Fruit fly (Drosophila melanogaster) whole organism, embryonic: Measurements from ENCODE around the gene Ptx1.

Experiments
- Ada2b ChIP-seq: fragments of 200-800 bp; sonication (Bioruptor generic); IDR thresholded peaks from 2 replicates; pipeline ENCODE4 v1.3.6; 2022; ENCODE audit warnings: missing biosample characterization, missing genetic modification characterization
- BEAF-32 ChIP-seq: fragments of 200-800 bp; sonication (Bioruptor generic); optimal IDR thresholded peaks from 3 replicates; lab custom pipeline; 2017; ENCODE audit warnings: missing biosample characterization, missing genetic modification characterization, mild to moderate bottlenecking, moderate library complexity, missing genetic modification reagents
- CG10979 ChIP-seq: fragments of 200-800 bp; sonication (Bioruptor generic); optimal IDR thresholded peaks from 2 replicates; lab custom pipeline; 2018; ENCODE audit warnings: missing biosample characterization, mild to moderate bottlenecking, missing genetic modification characterization, moderate library complexity
- CG11085 ChIP-seq: fragments of 200-800 bp; sonication (Bioruptor generic); IDR thresholded peaks from 2 replicates; pipeline ENCODE4 v1.3.6; 2022; ENCODE audit warnings: missing biosample characterization, missing genetic modification characterization
- CG12104 ChIP-seq: fragments of 200-800 bp; sonication (Bioruptor generic); optimal IDR thresholded peaks from 3 replicates; lab custom pipeline; 2016; ENCODE audit warnings: missing biosample characterization, missing genetic modification characterization
- CG12299 ChIP-seq: fragments of 200-800 bp; sonication (Bioruptor generic); optimal IDR thresholded peaks from 2 replicates; lab custom pipeline; 2018; ENCODE audit warnings: missing biosample characterization, mild to moderate bottlenecking, missing genetic modification characterization
- CG12391 ChIP-seq: fragments of 200-800 bp; sonication (Bioruptor generic); optimal IDR thresholded peaks from 3 replicates; lab custom pipeline; 2018; ENCODE audit warnings: missing biosample characterization, mild to moderate bottlenecking, missing genetic modification characterization, moderate library complexity
- CG1602 ChIP-seq: fragments of 200-800 bp; sonication (Bioruptor generic); optimal IDR thresholded peaks from 3 replicates; lab custom pipeline; 2016; ENCODE audit warnings: missing biosample characterization, missing genetic modification characterization
- CG17385 ChIP-seq: fragments of 200-800 bp; sonication (Bioruptor generic); optimal IDR thresholded peaks from 3 replicates; lab custom pipeline; 2018; ENCODE audit warnings: missing biosample characterization, mild to moderate bottlenecking, missing genetic modification characterization
- CG18011 ChIP-seq: fragments of 200-800 bp; sonication (Bioruptor generic); optimal IDR thresholded peaks from 2 replicates; lab custom pipeline; 2017; ENCODE audit warnings: missing biosample characterization, missing genetic modification characterization, mild to moderate bottlenecking, moderate library complexity, missing genotype
- CG2129 ChIP-seq: fragments of 200-800 bp; sonication (Bioruptor generic); IDR thresholded peaks from 2 replicates; pipeline ENCODE4 v1.3.6; 2022; ENCODE audit warnings: missing biosample characterization, missing genetic modification characterization; ENCODE audit not compliant: partially characterized antibody
- CG32772 ChIP-seq: fragments of 200-800 bp; sonication (Bioruptor generic); IDR thresholded peaks from 2 replicates; pipeline ENCODE4 v1.3.6; 2022; ENCODE audit warnings: missing biosample characterization, missing genetic modification characterization
- CG5180 ChIP-seq: fragments of 200-800 bp; sonication (Bioruptor generic); optimal IDR thresholded peaks from 3 replicates; lab custom pipeline; 2017; ENCODE audit warnings: missing biosample characterization, missing genetic modification characterization, mild to moderate bottlenecking, moderate library complexity, missing genetic modification reagents
- CG6791 ChIP-seq: fragments of 200-800 bp; sonication (Bioruptor generic); IDR thresholded peaks from 3 replicates; pipeline ENCODE4 v1.3.6; 2022; ENCODE audit warnings: missing biosample characterization, missing genetic modification characterization; ENCODE audit not compliant: partially characterized antibody
- CG8281 ChIP-seq: fragments of 200-800 bp; sonication (Bioruptor generic); optimal IDR thresholded peaks from 2 replicates; lab custom pipeline; 2018; ENCODE audit warnings: missing biosample characterization, mild to moderate bottlenecking, missing genetic modification characterization, moderate library complexity
- CG9609 ChIP-seq: fragments of 200-800 bp; sonication (Bioruptor generic); optimal IDR thresholded peaks from 3 replicates; lab custom pipeline; 2016; ENCODE audit warnings: missing biosample characterization, missing genetic modification characterization
- CTCF ChIP-seq: fragments of 200-800 bp; sonication (Bioruptor generic); optimal IDR thresholded peaks from 2 replicates; lab custom pipeline; 2017; ENCODE audit warnings: missing biosample characterization, mild to moderate bottlenecking, missing genetic modification characterization, moderate library complexity
- Dp ChIP-seq: fragments of 200-800 bp; sonication (Bioruptor generic); optimal IDR thresholded peaks from 2 replicates; lab custom pipeline; 2018; ENCODE audit warnings: missing biosample characterization, mild to moderate bottlenecking, missing genetic modification characterization, moderate library complexity
- Ets65A ChIP-seq: fragments of 200-800 bp; sonication (Bioruptor generic); peaks from one replicate; lab custom pipeline; 2016; ENCODE audit warnings: missing biosample characterization, missing genetic modification characterization
- Fer3 ChIP-seq: fragments of 200-800 bp; sonication (Bioruptor generic); optimal IDR thresholded peaks from 2 replicates; lab custom pipeline; 2018; ENCODE audit warnings: missing biosample characterization, mild to moderate bottlenecking, missing genetic modification characterization, moderate library complexity
- Gug ChIP-seq: fragments of 200-800 bp; sonication (Bioruptor generic); IDR thresholded peaks from 4 replicates; pipeline ENCODE4 v1.3.6; 2022; ENCODE audit warnings: missing biosample characterization, missing genetic modification characterization
- Hand ChIP-seq: fragments of 200-800 bp; sonication (Bioruptor generic); optimal IDR thresholded peaks from 2 replicates; lab custom pipeline; 2017; ENCODE audit warnings: mild to moderate bottlenecking, missing biosample characterization, missing genetic modification reagents, missing genetic modification characterization
- Lpt ChIP-seq: fragments of >200 bp; optimal IDR thresholded peaks from 2 replicates; lab custom pipeline; 2018; ENCODE audit warnings: missing biosample characterization, missing genetic modification characterization
- Mad ChIP-seq: fragments of 200-800 bp; sonication (Bioruptor generic); optimal IDR thresholded peaks from 2 replicates; lab custom pipeline; 2016; ENCODE audit warnings: missing biosample characterization, missing genetic modification characterization
- Mrtf ChIP-seq: fragments of 200-800 bp; sonication (Bioruptor generic); IDR thresholded peaks from 3 replicates; pipeline ENCODE4 v1.3.6; 2022; ENCODE audit warnings: missing biosample characterization, missing genetic modification characterization
- NC2β ChIP-seq: fragments of 200-800 bp; sonication (Bioruptor generic); optimal IDR thresholded peaks from 2 replicates; lab custom pipeline; 2016; ENCODE audit warnings: missing biosample characterization, missing genetic modification characterization
- NK7.1 ChIP-seq: fragments of 200-800 bp; sonication (Bioruptor generic); optimal IDR thresholded peaks from 3 replicates; lab custom pipeline; 2016; ENCODE audit warnings: missing biosample characterization, missing genetic modification characterization
- NfI ChIP-seq: fragments of 200-800 bp; sonication (Bioruptor generic); optimal IDR thresholded peaks from 3 replicates; lab custom pipeline; 2018; ENCODE audit warnings: missing biosample characterization, mild to moderate bottlenecking, missing genetic modification characterization, moderate library complexity
- Rx ChIP-seq: fragments of 200-800 bp; sonication (Bioruptor generic); IDR thresholded peaks from 2 replicates; pipeline ENCODE4 v1.3.6; 2022; ENCODE audit warnings: missing biosample characterization, missing genetic modification characterization
- Six4 ChIP-seq: fragments of 200-800 bp; sonication (Bioruptor generic); optimal IDR thresholded peaks from 2 replicates; lab custom pipeline; 2016; ENCODE audit warnings: missing biosample characterization, missing genetic modification characterization
- Xrp1 ChIP-seq: fragments of 200-800 bp; sonication (Bioruptor generic); IDR thresholded peaks from 2 replicates; pipeline ENCODE4 v1.3.6; 2022; ENCODE audit warnings: missing biosample characterization, missing genetic modification characterization
- ac ChIP-seq: fragments of 200-800 bp; sonication (Bioruptor generic); optimal IDR thresholded peaks from 3 replicates; lab custom pipeline; 2017; ENCODE audit warnings: missing biosample characterization, mild to moderate bottlenecking, missing genetic modification characterization
- cato ChIP-seq: fragments of 200-800 bp; sonication (Bioruptor generic); optimal IDR thresholded peaks from 2 replicates; lab custom pipeline; 2016; ENCODE audit warnings: missing biosample characterization, missing genetic modification characterization, borderline replicate concordance
- chn ChIP-seq: fragments of 200-800 bp; sonication (Bioruptor generic); optimal IDR thresholded peaks from 2 replicates; lab custom pipeline; 2016; ENCODE audit warnings: missing biosample characterization, missing genetic modification characterization
- cwo ChIP-seq: fragments of 200-800 bp; sonication (Bioruptor generic); optimal IDR thresholded peaks from 3 replicates; lab custom pipeline; 2017; ENCODE audit warnings: missing biosample characterization, missing genetic modification characterization, mild to moderate bottlenecking, moderate library complexity, missing genetic modification reagents
- grau ChIP-seq: fragments of 200-800 bp; optimal IDR thresholded peaks from 3 replicates; lab custom pipeline; 2019; ENCODE audit warnings: missing biosample characterization, mild to moderate bottlenecking, missing genetic modification characterization, moderate library complexity
- hb ChIP-seq: fragments of 200-800 bp; sonication (Bioruptor generic); IDR thresholded peaks from 3 replicates; pipeline ENCODE4 v1.3.6; 2022; ENCODE audit warnings: missing biosample characterization, missing genetic modification characterization; ENCODE audit not compliant: partially characterized antibody
- hkb ChIP-seq, 2 experiments: fragments of 200-800 bp in 1 of 2; fragments of >200 bp in 1 of 2; sonication (Bioruptor generic) in 1 of 2; IDR thresholded peaks in 1 of 2; optimal IDR thresholded peaks in 1 of 2; 2 replicates each; pipeline versions ENCODE4 v1.3.6 to Lab custom; 2017 to 2022; ENCODE audit warnings: missing biosample characterization in 1 of 2, missing genetic modification characterization in 1 of 2
- luna ChIP-seq: fragments of 200-800 bp; sonication (Bioruptor generic); optimal IDR thresholded peaks from 2 replicates; lab custom pipeline; 2016; ENCODE audit warnings: missing biosample characterization, missing genetic modification characterization
- oc ChIP-seq: fragments of 200-800 bp; sonication (Bioruptor generic); optimal IDR thresholded peaks from 2 replicates; lab custom pipeline; 2018; ENCODE audit warnings: missing biosample characterization, mild to moderate bottlenecking, missing genetic modification characterization, moderate library complexity
- otp ChIP-seq: fragments of 200-800 bp; sonication (Bioruptor generic); IDR thresholded peaks from 3 replicates; pipeline ENCODE4, ENCODE4 v1.3.6; 2022; ENCODE audit warnings: missing biosample characterization, missing genetic modification characterization
- prd ChIP-seq, 3 experiments: fragments of >200 bp in 2 of 3; fragments of 200-800 bp in 1 of 3; sonication (Bioruptor generic) in 1 of 3; optimal IDR thresholded peaks in 2 of 3; IDR thresholded peaks in 1 of 3; 2 replicates in 2 of 3; 3 replicates in 1 of 3; pipeline versions ENCODE4 v1.3.6 to Lab custom; 2017 to 2022; ENCODE audit warnings: missing biosample characterization in 1 of 3, missing genetic modification characterization in 1 of 3
- repo ChIP-seq: fragments of 200-800 bp; sonication (Bioruptor generic); optimal IDR thresholded peaks from 2 replicates; lab custom pipeline; 2016; ENCODE audit warnings: missing biosample characterization, missing genetic modification characterization
- sens-2 ChIP-seq: fragments of 200-800 bp; sonication (Bioruptor generic); IDR thresholded peaks from 2 replicates; pipeline ENCODE4 v1.3.6; 2022; ENCODE audit warnings: missing biosample characterization, missing genetic modification characterization
- slp2 ChIP-seq: fragments of 200-800 bp; sonication (Bioruptor generic); optimal IDR thresholded peaks from 2 replicates; lab custom pipeline; 2016; ENCODE audit warnings: missing biosample characterization, missing genetic modification characterization
- sqz ChIP-seq: fragments of 200-800 bp; sonication (Bioruptor generic); optimal IDR thresholded peaks from 3 replicates; lab custom pipeline; 2018; ENCODE audit warnings: missing biosample characterization, mild to moderate bottlenecking, missing genetic modification characterization
- sug ChIP-seq: fragments of 200-800 bp; optimal IDR thresholded peaks from 2 replicates; lab custom pipeline; 2019; ENCODE audit warnings: missing biosample characterization, mild to moderate bottlenecking, missing genetic modification characterization, moderate library complexity
- ttk ChIP-seq: fragments of 200-800 bp; sonication (Bioruptor generic); IDR thresholded peaks from 2 replicates; pipeline ENCODE4 v2.1.2; 2022; ENCODE audit warnings: missing biosample characterization, missing genetic modification characterization

The Ptx1 gene

dm6 chr3R:30887711-30888549 is 24.6 kb upstream of the Ptx1 start (continued):
- TF ChIP-seq CG2129 (GFP tag; lab: Robert Waterston, UW) (no peak), Mrtf (peak; percentile 77; the same call in 2 of the 3 replicates), Xrp1 (GFP tag; lab: Robert Waterston, UW) (peak; percentile 77), Six4 (GFP tag; lab: Kevin White, UChicago) (no peak), CG1602 (GFP tag; lab: Kevin White, UChicago) (peak; percentile 39), cato (GFP tag; lab: Kevin White, UChicago) (no peak), prd (optimal IDR thresholded peaks at IDR 0.05; lab: Kevin White, UChicago) (no peak), prd (GFP tag; IDR thresholded peaks at IDR 0.05; lab: Robert Waterston, UW) (peak; percentile 77), Hand (GFP tag; lab: Kevin White, UChicago) (no peak), luna (GFP tag; lab: Kevin White, UChicago) (peak; percentile 45), CG9609 (peak; percentile 33), Ada2b (peak; percentile 76), slp2 (GFP tag; lab: Kevin White, UChicago) (no peak), repo (GFP tag; lab: Kevin White, UChicago) (peak; percentile 16), Dp (GFP tag; lab: Kevin White, UChicago) (no peak), CG12299 (no peak), hkb (optimal IDR thresholded peaks at IDR 0.05; lab: Kevin White, UChicago) (no peak), hkb (GFP tag; IDR thresholded peaks at IDR 0.05; lab: Robert Waterston, UW) (peak; percentile 74), CG6791 (GFP tag; lab: Robert Waterston, UW) (no peak), CG18011 (GFP tag; lab: Kevin White, UChicago) (no peak), CG10979 (tag; lab: Kevin White, UChicago) (peak; percentile 61), Lpt (GFP tag; lab: Kevin White, UChicago) (no peak), grau (tag; lab: Kevin White, UChicago) (peak; percentile 93), ac (GFP tag; lab: Kevin White, UChicago) (no peak), NfI (GFP tag; lab: Kevin White, UChicago) (peak; percentile 69), oc (tag; lab: Kevin White, UChicago) (peak; percentile 71), sens-2 (GFP tag; lab: Robert Waterston, UW) (no peak), CG5180 (GFP tag; lab: Kevin White, UChicago) (no peak), cwo (GFP tag; lab: Kevin White, UChicago) (peak; percentile 71), NC2β (GFP tag; lab: Kevin White, UChicago) (peak; percentile 66), sug (no peak), CTCF (GFP tag; lab: Kevin White, UChicago) (peak; percentile 13), ttk (GFP tag; lab: Robert Waterston, UW) (peak; percentile 41; the same call in 1 of the 2 replicates), CG32772 (peak; percentile 56; the same call in 1 of the 2 replicates), sqz (no peak), Fer3 (peak; percentile 71), hb (GFP tag; lab: Robert Waterston, UW) (no peak), CG12391 (tag; lab: Kevin White, UChicago) (peak; percentile 59), Mad (GFP tag; lab: Kevin White, UChicago) (peak; percentile 35), CG12104 (GFP tag; lab: Kevin White, UChicago) (no peak), NK7.1 (peak; percentile 7), chn (GFP tag; lab: Kevin White, UChicago) (peak; percentile 27), Gug (peak; percentile 74; the same call in 3 of the 4 replicates), CG11085 (GFP tag; lab: Robert Waterston, UW) (no peak), Ets65A (GFP tag; lab: Kevin White, UChicago) (peak; percentile 96), BEAF-32 (GFP tag; lab: Kevin White, UChicago) (no peak), otp (GFP tag; lab: Robert Waterston, UW) (peak; percentile 63; the same call in 1 of the 3 replicates), Rx (peak; percentile 59; the same call in 1 of the 2 replicates), CG17385 (GFP tag; lab: Kevin White, UChicago) (peak; percentile 55), CG8281 (tag; lab: Kevin White, UChicago) (no peak)
